Worm (Caenorhabditis elegans): ENCODE results near the gene taf-6.1.

DNA sequence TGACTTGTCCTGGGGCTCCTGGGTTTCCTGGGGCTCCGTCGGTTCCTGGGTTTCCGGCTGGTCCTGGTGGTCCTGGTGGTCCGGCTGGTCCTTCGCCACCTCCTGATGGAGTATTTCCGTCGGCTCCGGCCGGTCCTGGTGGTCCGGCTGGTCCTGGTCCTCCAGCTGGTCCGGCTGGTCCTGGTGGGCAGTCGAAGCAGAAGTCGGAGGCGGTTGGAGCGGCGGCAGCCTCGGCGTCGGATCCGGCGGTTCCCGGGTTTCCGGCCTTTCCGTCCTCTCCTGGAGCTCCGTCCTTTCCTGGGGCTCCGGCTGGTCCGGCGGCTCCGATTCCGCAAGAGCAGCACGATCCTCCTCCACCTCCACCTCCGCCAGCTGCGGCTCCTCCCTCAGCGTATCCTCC is 22.5 kb upstream of the taf-6.1 start:
- TF ChIP-seq B0261.1 (tag; optimal IDR thresholded peaks at IDR 0.05) (no peak), nfya-2 (GFP tag; IDR thresholded peaks at IDR 0.05) (no peak), gei-17 (GFP tag; optimal IDR thresholded peaks at IDR 0.05) (no peak), akir-1 (GFP tag; optimal IDR thresholded peaks at IDR 0.05) (no peak), repo-1 (tag; optimal IDR thresholded peaks at IDR 0.05) (no peak), pha-4 (tag; optimal IDR thresholded peaks at IDR 0.05) (no peak), cebp-2 (GFP tag; IDR thresholded peaks at IDR 0.05) (no peak), F39B2.1 (GFP tag; IDR thresholded peaks at IDR 0.05) (no peak)
